Fruit fly (Drosophila melanogaster): ENCODE measurements around the gene Adi1.
A peak's percentile ranks its signal among the peaks of the same experiment; 100 is the strongest.

Gene Adi1

dm6 chr3L:10667341-10667740 is 4.2 kb downstream of the Adi1 start (continued):
- TF ChIP-seq Sox102F (GFP tag; optimal IDR thresholded peaks at IDR 0.05) (no peak), kni (GFP tag; optimal IDR thresholded peaks at IDR 0.05) (no peak), CG42726 (GFP tag; IDR thresholded peaks at IDR 0.05; ENCODE audit: partially characterized antibody) (0 out of 2 replicates have a peak, but pooled peaks have one; percentile 12), cwo (GFP tag; optimal IDR thresholded peaks at IDR 0.05) (no peak), sob (GFP tag; IDR thresholded peaks at IDR 0.05) (no peak), Nf-YC (tag; optimal IDR thresholded peaks at IDR 0.05) (no peak), CG6854 (GFP tag; optimal IDR thresholded peaks at IDR 0.05) (no peak)

- TF ChIP-seq sqz (GFP tag; optimal IDR thresholded peaks at IDR 0.05) = peak; percentile 6
- TF ChIP-seq crol (GFP tag; IDR thresholded peaks at IDR 0.05) = peak; percentile 92
- TF ChIP-seq repo (GFP tag; optimal IDR thresholded peaks at IDR 0.05) = no peak
- peak; percentile 44 for TF ChIP-seq sens (GFP tag)
- TF ChIP-seq CG17385 (GFP tag; optimal IDR thresholded peaks at IDR 0.05) = peak; percentile 42
- TF ChIP-seq CG18764 (GFP tag; optimal IDR thresholded peaks at IDR 0.05) = no peak
- TF ChIP-seq ab (GFP tag; optimal IDR thresholded peaks at IDR 0.05) = no peak
- TF ChIP-seq nerfin-2 (GFP tag; IDR thresholded peaks at IDR 0.05; ENCODE audit: partially characterized antibody) = 0 out of 2 replicates have a peak, but pooled peaks have one; percentile 10
- TF ChIP-seq CG8478 (optimal IDR thresholded peaks at IDR 0.05) = no peak
- no peak for TF ChIP-seq CG12659 (GFP tag; optimal IDR thresholded peaks at IDR 0.05)
- peak; percentile 18 for TF ChIP-seq cg (GFP tag; optimal IDR thresholded peaks at IDR 0.05)
- no peak for TF ChIP-seq Atf-2 (GFP tag; optimal IDR thresholded peaks at IDR 0.05)
- TF ChIP-seq CG34422 (GFP tag; IDR thresholded peaks at IDR 0.05) = no peak
- no peak for TF ChIP-seq CG8924 (tag; optimal IDR thresholded peaks at IDR 0.05)
- TF ChIP-seq Dfd (GFP tag; optimal IDR thresholded peaks at IDR 0.05) = peak in 1 of 2 experiments; percentile 25
- TF ChIP-seq Med (GFP tag) = peak; percentile 69
- TF ChIP-seq ci (GFP tag; IDR thresholded peaks at IDR 0.05) = peak; percentile 48; the same call in 1 of the 3 replicates
- TF ChIP-seq Dbx (GFP tag; IDR thresholded peaks at IDR 0.05) = 0 out of 3 replicates have a peak, but pooled peaks have one; percentile 21
- peak; percentile 74 for TF ChIP-seq CG4360 (GFP tag; IDR thresholded peaks at IDR 0.05)
- no peak for TF ChIP-seq hkb (optimal IDR thresholded peaks at IDR 0.05)
- no peak for TF ChIP-seq hkb (GFP tag; IDR thresholded peaks at IDR 0.05)
- TF ChIP-seq bowl (GFP tag; IDR thresholded peaks at IDR 0.05) = 0 out of 2 replicates have a peak, but pooled peaks have one; percentile 13
- TF ChIP-seq Dp (GFP tag; optimal IDR thresholded peaks at IDR 0.05) = no peak
- peak; percentile 2 for TF ChIP-seq abd-A (tag; optimal IDR thresholded peaks at IDR 0.05)
- no peak for TF ChIP-seq CG9609 (GFP tag; optimal IDR thresholded peaks at IDR 0.05)
- TF ChIP-seq CG12299 (tag; optimal IDR thresholded peaks at IDR 0.05) = no peak
Measured at dm6 chr3L:10669592-10670400, 6.6 kb downstream of the Adi1 start.

dm6 chr3L:10672540-10672939 is 9.4 kb downstream of the Adi1 start:
- TF ChIP-seq eyg (GFP tag; optimal IDR thresholded peaks at IDR 0.05) (no peak), zen2 (GFP tag; IDR thresholded peaks at IDR 0.05; ENCODE audit: partially characterized antibody) (no peak), bigmax (GFP tag; optimal IDR thresholded peaks at IDR 0.05) (no peak), CG32532 (GFP tag; IDR thresholded peaks at IDR 0.05) (no peak), Dbx (GFP tag; IDR thresholded peaks at IDR 0.05) (0 out of 3 replicates have a peak, but pooled peaks have one; percentile 21), sqz (GFP tag; optimal IDR thresholded peaks at IDR 0.05) (peak; percentile 11), da (GFP tag; optimal IDR thresholded peaks at IDR 0.05) (no peak), CG4328 (GFP tag; optimal IDR thresholded peaks at IDR 0.05) (no peak), CG17385 (GFP tag; optimal IDR thresholded peaks at IDR 0.05) (peak; percentile 22), CG32767 (GFP tag; IDR thresholded peaks at IDR 0.05) (peak; percentile 68; the same call in 1 of the 2 replicates), Blimp-1 (GFP tag; optimal IDR thresholded peaks at IDR 0.05) (no peak), Abd-B (GFP tag; optimal IDR thresholded peaks at IDR 0.05) (no peak), maf-S (GFP tag; optimal IDR thresholded peaks at IDR 0.05) (no peak), ase (GFP tag; IDR thresholded peaks at IDR 0.05) (no peak), en (GFP tag; optimal IDR thresholded peaks at IDR 0.05) (no peak), sim (GFP tag; IDR thresholded peaks at IDR 0.05) (no peak), Sox102F (GFP tag; optimal IDR thresholded peaks at IDR 0.05) (no peak), CG6683 (GFP tag; optimal IDR thresholded peaks at IDR 0.05) (no peak), CG18764 (GFP tag; optimal IDR thresholded peaks at IDR 0.05) (no peak), chif (GFP tag; optimal IDR thresholded peaks at IDR 0.05) (no peak)
